Worm (Caenorhabditis elegans) whole organism, L4/young adult: ENCODE results near the gene cdh-1.
"Not testable (repeated sequence)": the region's sequence is repeated elsewhere in the genome, so short reads cannot be mapped to it uniquely, and the experiment has no call there.

Experiments
- W03F9.2 ChIP-seq: fragments of 150-350 bp; optimal IDR thresholded peaks from 2 replicates; lab custom pipeline; 2014; ENCODE audit warnings: missing biosample characterization, missing genetic modification characterization
- dao-5 ChIP-seq: sonication (generic microtip); optimal IDR thresholded peaks from 2 replicates; lab custom pipeline; 2016; ENCODE audit warnings: missing genotype, missing genetic modification characterization, moderate library complexity, missing compliant biosample characterization
- him-1 ChIP-seq: sonication (generic microtip); optimal IDR thresholded peaks from 2 replicates; lab custom pipeline; 2016; ENCODE audit warnings: missing genotype, missing genetic modification reagents, missing genetic modification characterization, missing compliant biosample characterization

cdh-1 gene

DNA sequence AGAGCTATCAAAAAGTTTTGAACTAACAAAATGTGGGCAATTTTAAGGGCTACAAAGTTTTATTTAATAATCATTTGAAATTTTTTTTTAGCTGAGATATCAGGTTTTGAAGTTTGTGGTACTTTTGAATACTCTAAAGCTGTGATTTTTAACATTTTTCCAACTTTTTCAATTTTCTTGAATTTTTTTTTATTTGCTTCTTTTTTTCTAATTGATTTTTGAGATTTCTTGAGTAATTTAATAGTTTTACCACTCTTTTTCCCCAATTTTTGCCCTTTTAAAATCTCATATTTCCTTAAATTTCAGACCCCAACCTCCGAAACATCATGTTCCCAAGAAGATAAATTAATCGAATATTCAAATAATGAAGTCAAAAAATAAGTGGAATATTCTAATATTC, at the start of gene cdh-1:
TSS of gene cdh-1 (plus strand) at position 301 of the 400 bp plus-strand sequence.
- TF ChIP-seq dao-5: no peak
- no peak for TF ChIP-seq him-1 (tag; lab: Kevin White, UChicago)
- TF ChIP-seq W03F9.2 (tag; lab: Kevin White, UChicago): no peak

DNA sequence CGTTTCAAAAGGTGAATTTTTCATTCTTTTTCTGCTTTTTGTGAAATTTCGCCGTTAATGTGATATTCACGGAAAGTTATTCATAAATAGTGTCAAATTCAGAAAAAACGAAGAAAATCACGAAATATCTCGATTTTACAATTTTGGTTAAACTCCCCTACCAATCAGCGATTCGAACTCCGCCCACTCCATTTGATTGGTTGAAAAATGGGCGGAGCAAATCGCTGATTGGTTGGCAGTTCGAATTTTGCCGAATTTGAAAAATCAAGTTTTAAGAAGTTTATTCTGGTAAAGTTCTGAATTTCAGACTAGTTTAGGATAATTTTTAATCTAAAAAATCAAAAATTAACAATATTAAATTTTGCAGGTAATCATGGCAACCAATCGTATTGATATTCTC, 46.0 kb upstream of the cdh-1 start:
- no peak for TF ChIP-seq W03F9.2 (tag; lab: Kevin White, UChicago)
- TF ChIP-seq him-1 (tag; lab: Kevin White, UChicago): no peak
- TF ChIP-seq dao-5: no peak

DNA sequence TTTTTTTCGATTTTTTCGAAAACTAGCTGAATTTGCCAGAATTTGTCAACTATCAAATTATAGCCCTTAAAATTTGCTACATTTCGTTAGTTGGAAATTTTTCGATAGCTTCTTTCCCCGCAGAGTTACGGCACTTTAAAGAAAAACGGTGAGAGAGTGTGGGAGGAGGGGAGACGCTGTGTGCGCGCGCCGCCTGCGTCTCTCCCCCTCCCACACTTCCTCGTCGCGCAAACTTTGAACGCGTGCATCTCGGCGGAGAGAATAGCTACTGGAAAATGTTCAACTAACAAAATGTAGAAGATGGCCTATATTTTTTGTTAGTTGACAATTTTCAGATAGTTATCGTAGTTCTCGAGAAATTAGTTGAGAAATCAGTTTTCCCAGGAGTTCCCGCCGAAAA, 44.1 kb upstream of the cdh-1 start:
- TF ChIP-seq W03F9.2 (tag; lab: Kevin White, UChicago) (no peak), him-1 (tag; lab: Kevin White, UChicago) (no peak), dao-5 (no peak)

DNA sequence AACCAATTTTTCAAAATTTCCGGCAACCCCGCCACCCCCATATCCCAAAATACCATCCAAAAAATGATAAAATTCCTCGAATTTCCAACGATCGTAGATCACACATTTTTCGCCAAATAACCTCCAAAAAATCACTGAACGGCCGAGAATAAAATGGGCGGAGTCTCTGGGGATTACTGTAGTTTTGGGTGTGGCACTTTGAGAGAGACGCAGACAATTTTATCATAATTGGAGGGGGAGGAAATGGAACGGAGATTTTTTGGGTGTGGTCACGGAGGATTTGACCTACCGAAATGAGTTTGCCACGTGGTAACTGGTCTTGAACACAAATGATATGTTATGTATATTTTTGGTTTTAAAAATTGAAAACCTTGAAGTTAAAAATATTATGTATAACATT, 42.3 kb upstream of the cdh-1 start:
- TF ChIP-seq him-1 (tag; lab: Kevin White, UChicago) (no peak), W03F9.2 (tag; lab: Kevin White, UChicago) (no peak), dao-5 (no peak)

DNA sequence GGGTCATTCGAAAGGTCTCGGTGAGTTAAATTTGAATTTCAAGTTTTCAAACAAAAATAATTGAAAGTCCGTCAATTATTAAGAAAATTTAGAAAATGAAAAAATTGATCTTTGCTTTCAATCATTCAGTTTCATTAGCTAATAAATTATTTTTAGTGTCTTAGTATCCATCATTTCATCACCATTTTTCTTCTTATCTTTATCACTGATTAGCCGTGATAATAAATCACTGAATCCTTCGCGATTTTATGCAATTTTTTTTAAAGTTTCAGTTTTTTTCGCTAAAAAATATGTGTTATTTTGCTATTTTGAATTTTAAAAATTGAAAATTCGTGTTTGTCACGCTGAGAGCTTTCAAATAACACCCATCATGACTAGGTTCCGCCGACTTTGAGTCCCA, 41.7 kb upstream of the cdh-1 start:
- no peak for TF ChIP-seq him-1 (tag; lab: Kevin White, UChicago)

DNA sequence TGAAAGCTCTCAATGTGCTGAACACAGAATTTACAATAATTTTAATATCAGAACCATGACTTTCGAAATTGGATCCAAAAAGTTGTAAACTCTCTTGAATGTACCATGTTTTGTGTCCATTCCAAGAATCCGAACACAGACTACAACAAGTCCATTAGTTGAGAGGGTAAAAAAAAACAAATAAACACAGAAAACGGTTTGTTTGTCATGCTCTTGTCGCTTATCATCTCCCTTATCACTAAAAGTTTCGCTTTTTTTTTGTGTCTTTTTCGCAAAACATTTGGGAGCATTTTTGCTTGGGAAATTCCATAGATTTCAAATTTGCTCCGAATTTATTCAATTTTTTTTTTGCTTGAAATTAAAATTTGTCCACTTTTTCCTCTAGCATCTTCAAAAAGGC, 41.2 kb upstream of the cdh-1 start:
- TF ChIP-seq him-1 (tag; lab: Kevin White, UChicago) (no peak), W03F9.2 (tag; lab: Kevin White, UChicago) (no peak), dao-5 (no peak)

DNA sequence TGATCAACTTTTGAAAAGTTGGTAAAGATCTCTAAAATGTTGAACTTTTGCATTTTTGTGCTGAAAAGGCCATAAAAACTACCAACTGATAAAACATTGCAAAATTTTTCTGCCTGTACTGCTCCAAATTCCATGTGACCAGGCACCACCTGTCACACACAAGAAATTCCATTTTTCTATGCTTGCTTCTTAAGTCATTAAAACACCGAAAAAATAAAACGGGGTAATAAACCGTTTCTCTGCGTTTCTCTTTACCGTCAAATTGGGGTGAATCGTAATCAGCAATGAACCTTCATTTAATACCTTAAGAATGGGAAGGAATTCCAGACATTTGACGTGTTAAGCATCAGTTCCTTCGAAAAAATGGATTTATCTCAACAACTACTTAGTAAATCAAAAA, 40.5 kb upstream of the cdh-1 start:
- TF ChIP-seq him-1 (tag; lab: Kevin White, UChicago) (no peak), W03F9.2 (tag; lab: Kevin White, UChicago) (no peak), dao-5 (no peak)

DNA sequence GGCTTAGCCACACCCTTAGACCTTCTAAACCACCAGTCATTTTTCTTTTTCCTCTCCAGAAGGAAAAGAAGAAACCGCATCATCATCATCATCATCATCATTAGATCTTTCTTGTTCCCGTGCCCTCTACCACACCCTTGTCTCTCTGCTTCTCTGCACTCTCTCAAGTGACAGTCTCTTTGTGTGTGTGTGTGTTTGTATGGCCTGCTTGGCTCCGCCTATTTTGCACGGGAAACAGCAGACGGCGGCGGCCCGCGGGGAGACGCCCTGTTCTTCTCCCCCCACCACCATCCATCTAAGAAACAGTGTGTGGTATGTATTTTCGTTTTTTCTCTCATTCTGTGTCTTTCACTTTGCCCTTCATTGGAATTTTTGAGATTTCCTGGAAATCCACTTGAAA, 38.9 kb upstream of the cdh-1 start:
- no peak for TF ChIP-seq him-1 (tag; lab: Kevin White, UChicago)
- TF ChIP-seq W03F9.2 (tag; lab: Kevin White, UChicago): peak; percentile 1
- no peak for TF ChIP-seq dao-5

DNA sequence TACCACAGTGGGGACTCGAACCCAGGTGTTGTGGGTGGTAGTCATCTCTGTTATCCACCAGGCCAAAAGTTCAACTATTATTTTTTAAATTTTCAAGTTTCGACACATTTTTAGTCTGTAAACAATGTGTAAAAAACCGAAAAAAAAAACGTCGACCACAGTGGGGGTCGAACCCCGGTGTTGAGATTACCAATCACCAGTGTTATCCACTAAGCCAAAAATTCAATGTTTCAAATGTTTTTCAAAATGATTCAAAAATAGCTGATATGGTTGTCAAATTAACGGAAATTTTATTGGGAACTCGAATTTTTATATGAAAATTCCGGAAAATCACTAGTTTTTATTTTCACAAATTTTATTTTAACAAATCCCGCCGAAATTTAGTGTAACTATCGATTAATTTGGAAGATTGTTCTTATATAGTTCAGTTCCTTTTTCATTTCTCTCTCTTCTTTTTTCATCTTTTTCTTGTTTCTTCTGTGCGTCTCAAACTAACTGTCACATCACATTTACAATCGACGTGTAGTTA, 37.5 kb upstream of the cdh-1 start:
- TF ChIP-seq W03F9.2 (tag; lab: Kevin White, UChicago): no peak
- no peak for TF ChIP-seq dao-5
- no peak for TF ChIP-seq him-1 (tag; lab: Kevin White, UChicago)

DNA sequence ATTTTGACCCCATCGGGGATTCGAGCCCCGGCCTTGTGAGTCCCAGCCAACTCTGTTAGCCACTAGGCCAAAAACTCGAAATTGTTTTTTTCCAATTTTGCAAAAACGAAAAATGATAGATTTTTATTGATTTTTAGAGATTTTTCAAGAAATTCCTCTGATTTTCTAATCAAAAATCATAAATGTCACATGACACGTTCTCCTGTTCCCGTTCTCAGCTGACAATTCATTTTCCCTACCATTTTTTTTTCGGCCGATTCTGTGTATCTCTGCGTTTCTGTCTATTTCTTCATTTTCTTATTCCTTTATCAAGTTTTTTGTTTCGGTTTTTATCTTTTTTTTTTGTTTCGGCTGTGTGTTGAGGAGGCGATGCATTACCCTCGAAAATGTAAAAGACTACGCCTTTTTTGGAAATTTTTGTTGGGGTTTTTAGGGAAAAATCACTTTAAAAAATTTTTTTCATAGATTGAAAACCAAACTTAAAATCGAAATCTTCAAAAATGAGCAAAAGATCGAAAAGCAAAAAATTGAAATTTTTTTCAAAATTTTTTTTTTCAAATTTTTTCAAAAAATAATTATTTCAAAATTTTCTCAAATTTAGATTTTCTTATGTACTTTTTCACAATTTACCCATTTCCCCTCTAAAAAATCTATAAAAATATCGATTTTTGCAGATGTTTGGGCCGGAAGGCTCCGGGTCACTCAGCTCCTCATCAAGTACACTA, 36.4 kb upstream of the cdh-1 start, which contains the start of gene klf-1:
TSS of gene klf-1 (plus strand) at position 675 of the 725 bp plus-strand sequence.
- TF ChIP-seq him-1 (tag; lab: Kevin White, UChicago): no peak
- no peak for TF ChIP-seq dao-5
- no peak for TF ChIP-seq W03F9.2 (tag; lab: Kevin White, UChicago)

DNA sequence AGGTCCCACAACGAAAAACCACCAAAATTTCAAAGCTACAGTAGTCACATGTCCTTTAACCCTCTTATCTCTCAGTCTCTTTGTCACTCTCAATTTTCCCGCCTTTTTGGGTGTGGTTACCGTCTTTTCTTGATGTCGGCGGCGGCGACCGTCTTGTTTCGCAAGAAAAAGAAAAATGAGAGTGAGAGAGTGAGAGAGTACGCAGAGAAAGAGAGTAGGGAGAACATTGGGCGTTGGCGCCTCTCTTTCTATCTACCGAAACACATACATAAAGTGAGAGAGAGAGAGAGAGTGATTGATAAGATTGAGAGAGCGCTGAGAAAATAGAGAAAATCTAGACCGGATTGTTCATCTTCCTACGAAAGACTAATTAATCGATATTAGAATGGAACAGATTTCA, 34.8 kb upstream of the cdh-1 start:
- TF ChIP-seq dao-5 (no peak), W03F9.2 (tag; lab: Kevin White, UChicago) (peak; percentile 16), him-1 (tag; lab: Kevin White, UChicago) (no peak)

DNA sequence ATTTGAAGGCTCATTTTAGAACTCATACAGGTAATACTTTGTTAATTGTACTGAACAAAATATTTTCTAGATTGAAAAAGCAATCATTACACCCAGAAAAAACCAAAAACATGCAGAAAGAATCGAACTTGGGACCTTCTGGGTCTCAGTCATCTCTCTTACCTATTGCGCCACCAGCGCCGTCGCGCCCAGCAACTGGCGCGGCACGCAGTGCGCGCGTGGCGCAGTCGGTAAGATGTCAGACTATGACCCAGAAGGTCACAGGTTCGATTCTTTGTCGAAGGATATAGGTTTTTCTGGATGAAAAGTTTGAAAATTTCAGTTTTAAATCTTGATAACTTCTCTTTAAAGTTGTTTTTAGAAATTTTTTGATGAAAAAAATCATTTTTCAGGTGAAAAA, 31.0 kb upstream of the cdh-1 start:
- TF ChIP-seq W03F9.2 (tag; lab: Kevin White, UChicago) (no peak), dao-5 (no peak), him-1 (tag; lab: Kevin White, UChicago) (no peak)

DNA sequence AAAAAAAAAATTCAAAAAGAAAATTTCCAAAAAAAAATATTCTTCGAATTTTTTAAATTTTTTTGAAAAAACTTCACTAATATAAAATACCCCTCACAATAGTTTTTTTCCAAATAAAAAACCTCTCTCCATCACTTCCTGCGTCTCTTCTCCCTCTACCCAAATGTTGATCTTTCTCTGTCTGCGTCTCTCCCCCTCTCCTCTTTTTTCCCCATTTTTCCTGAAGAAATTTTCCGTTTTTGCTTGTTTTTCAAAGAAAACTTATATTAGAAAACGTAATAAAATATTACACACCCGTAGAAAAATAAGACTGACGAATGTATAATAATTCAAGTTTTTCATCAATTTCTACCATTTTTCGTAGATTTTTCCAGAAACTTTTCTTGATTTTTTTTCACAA, 29.6 kb upstream of the cdh-1 start:
- TF ChIP-seq W03F9.2 (tag; lab: Kevin White, UChicago) (no peak), dao-5 (no peak), him-1 (tag; lab: Kevin White, UChicago) (no peak)

DNA sequence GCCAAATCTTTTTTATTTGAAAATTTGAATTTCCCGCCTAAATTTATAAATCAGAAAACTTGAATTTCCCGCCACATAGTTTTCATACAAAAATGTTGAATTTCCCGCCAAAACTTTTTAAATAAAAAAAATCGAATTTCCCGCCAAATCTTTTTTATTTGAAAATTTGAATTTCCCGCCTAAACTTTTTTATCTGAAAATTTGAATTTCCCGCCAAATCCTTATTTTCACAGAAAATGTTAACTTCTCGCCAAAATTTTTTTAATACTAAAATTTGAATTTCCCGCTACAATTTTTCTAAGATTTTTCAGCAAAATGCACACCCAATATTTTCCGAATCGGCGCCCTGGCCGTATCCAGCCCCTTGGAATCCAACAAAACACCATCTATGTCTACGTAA, 28.7 kb upstream of the cdh-1 start, which contains the start of gene F56F11.2:
TSS of gene F56F11.2 (plus strand) at position 301 of the 400 bp plus-strand sequence.
- TF ChIP-seq him-1 (tag; lab: Kevin White, UChicago); W03F9.2 (tag; lab: Kevin White, UChicago); dao-5: not testable (repeated sequence)

DNA sequence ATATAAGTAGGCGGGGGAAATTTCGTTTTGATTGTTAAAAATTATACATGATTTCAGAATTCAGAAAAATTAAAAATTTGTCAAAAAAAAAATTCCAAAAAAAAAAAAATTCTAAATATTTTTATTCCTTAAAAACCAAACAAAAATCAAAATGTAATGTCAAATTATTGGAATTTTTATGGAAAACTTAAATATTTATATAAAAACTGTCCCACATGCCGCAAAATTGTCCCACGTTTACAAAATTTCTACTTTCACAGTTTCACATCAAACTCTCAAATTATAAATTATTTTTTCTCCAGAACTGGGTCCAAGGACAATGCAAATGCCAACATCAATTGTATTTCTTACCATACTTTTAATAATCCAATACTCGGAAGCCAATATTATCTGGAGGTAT, 19.3 kb upstream of the cdh-1 start, which contains the start of gene F56F11.1:
TSS of gene F56F11.1 (plus strand) at position 301 of the 400 bp plus-strand sequence.
- TF ChIP-seq him-1 (tag; lab: Kevin White, UChicago) (no peak), W03F9.2 (tag; lab: Kevin White, UChicago) (no peak), dao-5 (no peak)
